Fruit fly (Drosophila melanogaster): ENCODE results near the gene CG7920.

CG7920 gene

DNA sequence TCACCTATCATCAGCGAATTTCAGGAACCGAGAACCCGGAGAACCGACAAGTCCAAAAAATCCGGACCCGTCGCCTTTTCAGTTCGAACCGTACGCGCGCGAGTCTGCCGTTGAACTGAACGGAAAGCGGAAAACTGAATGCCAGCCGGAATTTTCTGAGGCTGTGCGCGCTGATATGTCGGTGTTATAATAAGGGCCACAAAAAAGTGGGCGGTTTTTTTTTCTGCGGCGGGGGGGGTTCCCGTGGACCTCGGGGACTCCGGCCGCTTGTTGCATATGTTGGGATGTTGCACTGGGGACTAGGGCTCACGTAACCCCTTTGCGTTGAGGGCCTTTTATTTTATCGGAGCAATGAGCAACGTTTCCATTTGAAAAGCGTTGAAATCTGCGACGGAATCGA lies 45.7 kb downstream of the CG7920 start, which contains the start of gene TkR99D (continued):
- TF ChIP-seq CG7271 (tag; optimal IDR thresholded peaks at IDR 0.05) (no peak), seq (GFP tag; IDR thresholded peaks at IDR 0.05) (0 out of 2 replicates have a peak, but pooled peaks have one; percentile 8)

DNA sequence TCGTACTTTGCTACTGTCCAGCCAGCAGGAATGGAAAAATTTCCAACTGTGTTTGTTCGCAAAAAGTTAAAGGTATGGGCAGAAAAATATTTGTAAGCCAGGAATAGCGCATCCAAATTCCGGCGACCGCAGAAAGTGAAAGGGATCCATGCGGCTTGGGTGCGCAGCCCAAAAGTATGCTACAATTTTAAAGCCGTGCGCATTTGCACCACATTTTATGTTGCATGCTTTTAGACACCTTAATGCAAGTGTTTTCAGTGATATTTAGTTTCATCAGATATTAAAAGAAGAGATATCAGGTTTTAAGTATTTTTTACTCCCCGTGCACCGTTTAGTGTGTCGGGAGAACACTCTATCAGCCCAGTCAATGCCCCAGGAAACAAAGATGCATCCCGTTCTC lies 52.0 kb downstream of the CG7920 start:
- no peak for TF ChIP-seq Xrp1 (GFP tag; IDR thresholded peaks at IDR 0.05)
- TF ChIP-seq CG11398 (GFP tag; optimal IDR thresholded peaks at IDR 0.05), result no peak
- TF ChIP-seq Nf-YB (GFP tag; optimal IDR thresholded peaks at IDR 0.05), result no peak
- TF ChIP-seq CG11560 (tag; IDR thresholded peaks at IDR 0.05), result no peak
- no peak for TF ChIP-seq CG14965 (GFP tag; optimal IDR thresholded peaks at IDR 0.05; ENCODE audit: borderline replicate concordance)
- peak; percentile 93 for TF ChIP-seq CG17612 (GFP tag; IDR thresholded peaks at IDR 0.05)
- no peak for TF ChIP-seq CG7357 (GFP tag; IDR thresholded peaks at IDR 0.05)
- TF ChIP-seq gcm2 (GFP tag; optimal IDR thresholded peaks at IDR 0.05), result no peak
- peak; percentile 94 for TF ChIP-seq CG8290 (GFP tag; optimal IDR thresholded peaks at IDR 0.05)
- peak; percentile 2 to 74 for TF ChIP-seq CG8290 (tag; optimal IDR thresholded peaks at IDR 0.05)
- peak; percentile 73 for TF ChIP-seq Blimp-1 (GFP tag; optimal IDR thresholded peaks at IDR 0.05)
- TF ChIP-seq abd-A (tag; optimal IDR thresholded peaks at IDR 0.05), result no peak
- no peak for TF ChIP-seq H15 (GFP tag; IDR thresholded peaks at IDR 0.05)
- no peak for TF ChIP-seq tll (GFP tag; optimal IDR thresholded peaks at IDR 0.05)
- no peak for TF ChIP-seq B-H1 (GFP tag; IDR thresholded peaks at IDR 0.05)
- no peak for TF ChIP-seq CG6254 (GFP tag; optimal IDR thresholded peaks at IDR 0.05)
- TF ChIP-seq NfI (GFP tag; optimal IDR thresholded peaks at IDR 0.05), result no peak
- TF ChIP-seq CG2120 (GFP tag; optimal IDR thresholded peaks at IDR 0.05), result no peak
- TF ChIP-seq Mad (GFP tag; optimal IDR thresholded peaks at IDR 0.05), result no peak
- TF ChIP-seq Sin3A (optimal IDR thresholded peaks at IDR 0.05), result no peak
- no peak for TF ChIP-seq Med (GFP tag)
- TF ChIP-seq Nf-YA (GFP tag; IDR thresholded peaks at IDR 0.05), result no peak
- TF ChIP-seq Rx (GFP tag; IDR thresholded peaks at IDR 0.05), result no peak
